5 fruit fly cellular contexts compared by ENCODE assay signal in the genomic region with DNA sequence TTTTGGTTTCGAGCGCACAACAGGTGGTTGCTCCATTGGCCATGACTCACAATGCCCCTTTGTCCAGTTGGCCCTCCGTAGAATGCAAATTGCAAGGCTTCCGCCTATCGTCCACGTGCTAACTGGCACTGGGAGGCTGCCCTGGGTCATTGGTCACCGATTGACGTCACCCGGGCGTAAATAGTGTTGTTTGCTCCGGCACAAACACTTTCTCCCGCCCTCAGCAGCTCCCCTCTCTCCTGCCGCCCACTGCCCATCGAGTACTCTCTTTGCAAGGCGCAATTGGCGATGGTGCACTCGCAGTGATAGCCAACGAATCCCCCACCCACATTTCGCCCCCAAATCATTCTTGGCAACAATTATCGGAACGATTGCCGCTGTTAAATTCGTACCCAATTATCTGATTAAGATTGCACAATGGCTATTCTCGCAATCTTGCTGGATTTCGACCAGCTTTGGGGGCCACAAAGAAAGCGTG.
TF ChIP-seq lines count a peak whose summit lies in the region.

No protein-coding gene starts in this region.

- TF ChIP-seq CTCF in whole organism, embryonic (GFP tag; optimal IDR thresholded peaks at IDR 0.05; lab: Kevin White, UChicago): no peak

TF ChIP-seq in whole organism, adult, 20 proteins besides CTCF, POLR2A, EP300 and RAD21:
- no peak for TF ChIP-seq Clk (GFP tag; optimal IDR thresholded peaks at IDR 0.05; lab: Kevin White, UChicago)
- no peak for TF ChIP-seq CG33017 (tag; optimal IDR thresholded peaks at IDR 0.05; lab: Kevin White, UChicago)
- no peak for TF ChIP-seq bab1 (GFP tag; optimal IDR thresholded peaks at IDR 0.05; lab: Kevin White, UChicago)
- peak; percentile 31 for TF ChIP-seq Hr96 (GFP tag; optimal IDR thresholded peaks at IDR 0.05; lab: Kevin White, UChicago)
- no peak for TF ChIP-seq pad (GFP tag; optimal IDR thresholded peaks at IDR 0.05; lab: Kevin White, UChicago)
- no peak for TF ChIP-seq ovo (GFP tag; optimal IDR thresholded peaks at IDR 0.05; lab: Kevin White, UChicago)
- no peak for TF ChIP-seq CG7101 (tag; optimal IDR thresholded peaks at IDR 0.05; lab: Kevin White, UChicago)
- TF ChIP-seq Crg-1 (GFP tag; optimal IDR thresholded peaks at IDR 0.05; lab: Kevin White, UChicago): no peak
- TF ChIP-seq cic (GFP tag; optimal IDR thresholded peaks at IDR 0.05; lab: Kevin White, UChicago): peak; percentile 75
- no peak for TF ChIP-seq CG12768 (GFP tag; optimal IDR thresholded peaks at IDR 0.05; lab: Kevin White, UChicago)
- TF ChIP-seq Mnt (GFP tag; optimal IDR thresholded peaks at IDR 0.05; lab: Kevin White, UChicago): peak; percentile 62

TF ChIP-seq in whole organism, embryonic, 481 proteins besides CTCF, POLR2A, EP300 and RAD21 (continues in another document):
- TF ChIP-seq kah (GFP tag; optimal IDR thresholded peaks at IDR 0.05; lab: Kevin White, UChicago): peak; percentile 79
- TF ChIP-seq Dref (GFP tag; IDR thresholded peaks at IDR 0.05; lab: Robert Waterston, UW): 0 out of 2 replicates have a peak, but pooled peaks have one; percentile 24
- TF ChIP-seq sug (tag; optimal IDR thresholded peaks at IDR 0.05; lab: Kevin White, UChicago): peak; percentile 27
- TF ChIP-seq nom (GFP tag; optimal IDR thresholded peaks at IDR 0.05; lab: Kevin White, UChicago): peak; percentile 2
- 0 out of 3 replicates have a peak, but pooled peaks have one; percentile 13 for TF ChIP-seq CG14860 (GFP tag; IDR thresholded peaks at IDR 0.05; lab: Robert Waterston, UW; ENCODE audit: partially characterized antibody)
- TF ChIP-seq grau (tag; optimal IDR thresholded peaks at IDR 0.05; lab: Kevin White, UChicago): no peak
- TF ChIP-seq Med (GFP tag; lab: Kevin White, UChicago): peak; percentile 45
- TF ChIP-seq sob (GFP tag; IDR thresholded peaks at IDR 0.05; lab: Robert Waterston, UW): no peak
- 0 out of 2 replicates have a peak, but pooled peaks have one; percentile 7 for TF ChIP-seq slbo (GFP tag; IDR thresholded peaks at IDR 0.05; lab: Robert Waterston, UW)
- TF ChIP-seq HLH54F (GFP tag; optimal IDR thresholded peaks at IDR 0.05; lab: Kevin White, UChicago): no peak
- TF ChIP-seq CG3163 (GFP tag; optimal IDR thresholded peaks at IDR 0.05; lab: Kevin White, UChicago): no peak
- peak; percentile 70 for TF ChIP-seq Ets65A (GFP tag; lab: Kevin White, UChicago)
- no peak for TF ChIP-seq wor (GFP tag; IDR thresholded peaks at IDR 0.05; lab: Robert Waterston, UW)
- 0 out of 2 replicates have a peak, but pooled peaks have one; percentile 17 for TF ChIP-seq wdn (GFP tag; IDR thresholded peaks at IDR 0.05; lab: Robert Waterston, UW)
- no peak for TF ChIP-seq CG7357 (GFP tag; IDR thresholded peaks at IDR 0.05; lab: Robert Waterston, UW)
- TF ChIP-seq gsb (GFP tag; IDR thresholded peaks at IDR 0.05; lab: Robert Waterston, UW): 0 out of 2 replicates have a peak, but pooled peaks have one; percentile 38
- peak; percentile 53; the same call in 1 of the 2 replicates for TF ChIP-seq crol (GFP tag; IDR thresholded peaks at IDR 0.05; lab: Robert Waterston, UW)

TF ChIP-seq in whole organism, prepupa, 60 proteins besides CTCF, POLR2A, EP300 and RAD21:
- no peak for TF ChIP-seq CG10631 (GFP tag; optimal IDR thresholded peaks at IDR 0.05; lab: Kevin White, UChicago)
- no peak for TF ChIP-seq CG6792 (GFP tag; optimal IDR thresholded peaks at IDR 0.05; lab: Kevin White, UChicago)
- TF ChIP-seq pdm3 (GFP tag; optimal IDR thresholded peaks at IDR 0.05; lab: Kevin White, UChicago): no peak
- TF ChIP-seq svp (GFP tag; lab: Kevin White, UChicago): peak; percentile 57
- TF ChIP-seq eg (GFP tag; IDR thresholded peaks at IDR 0.05; lab: Robert Waterston, UW): 0 out of 3 replicates have a peak, but pooled peaks have one; percentile 29
- no peak for TF ChIP-seq CG1621 (tag; optimal IDR thresholded peaks at IDR 0.05; lab: Kevin White, UChicago)
- TF ChIP-seq vri (GFP tag; optimal IDR thresholded peaks at IDR 0.05; lab: Kevin White, UChicago): peak; percentile 93
- TF ChIP-seq Sox14 (GFP tag; optimal IDR thresholded peaks at IDR 0.05; lab: Kevin White, UChicago): peak; percentile 20
- no peak for TF ChIP-seq acj6 (GFP tag; optimal IDR thresholded peaks at IDR 0.05; lab: Kevin White, UChicago)
- TF ChIP-seq Eip93F (GFP tag; optimal IDR thresholded peaks at IDR 0.05; lab: Kevin White, UChicago): peak; percentile 77

TF ChIP-seq in whole organism, pupa, 21 proteins besides CTCF, POLR2A, EP300 and RAD21:
- TF ChIP-seq EcR (GFP tag; optimal IDR thresholded peaks at IDR 0.05; lab: Kevin White, UChicago) (peak; percentile 62), CG34367 (tag; optimal IDR thresholded peaks at IDR 0.05; lab: Kevin White, UChicago) (no peak), CG4496 (GFP tag; IDR thresholded peaks at IDR 0.05; lab: Robert Waterston, UW) (no peak), CG14655 (GFP tag; optimal IDR thresholded peaks at IDR 0.05; lab: Kevin White, UChicago) (no peak), CG32121 (GFP tag; IDR thresholded peaks at IDR 0.05; lab: Robert Waterston, UW) (no peak; the same call in 1 of the 2 replicates)

TF ChIP-seq in whole organism, wandering third instar larva, 38 proteins besides CTCF, POLR2A, EP300 and RAD21:
- TF ChIP-seq h (GFP tag; optimal IDR thresholded peaks at IDR 0.05; lab: Kevin White, UChicago): peak; percentile 74
- no peak for TF ChIP-seq lola (GFP tag; optimal IDR thresholded peaks at IDR 0.05; lab: Kevin White, UChicago)
- TF ChIP-seq Rel (GFP tag; optimal IDR thresholded peaks at IDR 0.05; lab: Kevin White, UChicago): no peak
- TF ChIP-seq Rel (tag; optimal IDR thresholded peaks at IDR 0.05; lab: Kevin White, UChicago): peak; percentile 24
